Worm (Caenorhabditis elegans) whole organism, L3 larva: ENCODE results near the gene tpa-1.

Experiments used
- R02D3.7 ChIP-seq: fragments of 150-350 bp; optimal IDR thresholded peaks from 2 replicates; lab custom pipeline; 2014; ENCODE audit warnings: missing biosample characterization, missing genetic modification characterization
- ZK546.5 ChIP-seq: sonication (generic microtip); optimal IDR thresholded peaks from 2 replicates; lab custom pipeline; 2017; ENCODE audit warnings: missing biosample characterization, missing genetic modification characterization
- aly-2 ChIP-seq: fragments of 150-350 bp; optimal IDR thresholded peaks from 2 replicates; lab custom pipeline; 2014; ENCODE audit warnings: missing biosample characterization, missing genetic modification characterization
- ama-1 ChIP-seq: fragments of 150-350 bp; optimal IDR thresholded peaks from 2 replicates; lab custom pipeline; 2018
- ceh-16 ChIP-seq: sonication (generic microtip); optimal IDR thresholded peaks from 2 replicates; lab custom pipeline; 2017; ENCODE audit warnings: missing biosample characterization, missing genetic modification characterization
- ceh-28 ChIP-seq: fragments of 150-350 bp; optimal IDR thresholded peaks from 2 replicates; lab custom pipeline; 2014; ENCODE audit warnings: missing biosample characterization, missing genetic modification reagents, missing genetic modification characterization
- ceh-82 ChIP-seq: fragments of 150-350 bp; optimal IDR thresholded peaks from 2 replicates; lab custom pipeline; 2014; ENCODE audit warnings: missing biosample characterization, missing genetic modification characterization
- ceh-9 ChIP-seq: sonication (generic microtip); optimal IDR thresholded peaks from 2 replicates; lab custom pipeline; 2018; ENCODE audit warnings: missing biosample characterization, missing genetic modification characterization
- egl-27 ChIP-seq: sonication (generic microtip); optimal IDR thresholded peaks from 4 replicates; lab custom pipeline; 2017; ENCODE audit warnings: missing biosample characterization, missing genetic modification reagents, missing genetic modification characterization
- egl-5 ChIP-seq: fragments of 150-350 bp; optimal IDR thresholded peaks from 2 replicates; lab custom pipeline; 2017; ENCODE audit warnings: missing biosample characterization, missing genetic modification reagents, missing genetic modification characterization, inconsistent platforms
- elt-2 ChIP-seq: sonication (generic microtip); optimal IDR thresholded peaks from 2 replicates; lab custom pipeline; 2016; ENCODE audit warnings: missing genetic modification reagents, mild to moderate bottlenecking, missing genetic modification characterization, missing compliant biosample characterization
- elt-3 ChIP-seq, 3 experiments: fragments of 150-350 bp in 1 of 3; sonication (generic microtip) in 2 of 3; optimal IDR thresholded peaks; 2 replicates in 2 of 3; 4 replicates in 1 of 3; lab custom pipeline; 2014 to 2017; ENCODE audit warnings: missing biosample characterization in 3 of 3, missing genetic modification characterization in 3 of 3
- eor-1 ChIP-seq, 2 experiments: fragments of 150-350 bp; optimal IDR thresholded peaks; 2 replicates each; lab custom pipeline; 2014 to 2018; ENCODE audit warnings: missing biosample characterization in 2 of 2, missing genetic modification characterization in 2 of 2
- fkh-10 ChIP-seq: sonication (generic microtip); optimal IDR thresholded peaks from 2 replicates; lab custom pipeline; 2017; ENCODE audit warnings: missing biosample characterization, missing genetic modification reagents, missing genetic modification characterization
- fkh-2 ChIP-seq: fragments of 150-350 bp; optimal IDR thresholded peaks from 2 replicates; lab custom pipeline; 2014; ENCODE audit warnings: missing biosample characterization, missing genetic modification reagents, missing genetic modification characterization
- fos-1 ChIP-seq: fragments of 150-350 bp; optimal IDR thresholded peaks from 2 replicates; lab custom pipeline; 2014; ENCODE audit warnings: missing biosample characterization, missing genetic modification characterization
- hmg-11 ChIP-seq: sonication (generic microtip); optimal IDR thresholded peaks from 2 replicates; lab custom pipeline; 2016; ENCODE audit warnings: missing genetic modification characterization, missing compliant biosample characterization
- jun-1 ChIP-seq: fragments of 150-350 bp; optimal IDR thresholded peaks from 2 replicates; lab custom pipeline; 2014; ENCODE audit warnings: missing biosample characterization, missing genetic modification reagents, missing genetic modification characterization
- lin-15B ChIP-seq: fragments of 150-350 bp; optimal IDR thresholded peaks from 2 replicates; lab custom pipeline; 2014; ENCODE audit warnings: missing biosample characterization, missing genetic modification characterization
- lin-39 ChIP-seq: fragments of 150-350 bp; optimal IDR thresholded peaks from 2 replicates; lab custom pipeline; 2018; ENCODE audit warnings: missing biosample characterization, missing genetic modification reagents, missing genetic modification characterization
- mdl-1 ChIP-seq: fragments of 150-350 bp; optimal IDR thresholded peaks from 2 replicates; lab custom pipeline; 2014; ENCODE audit warnings: missing biosample characterization, missing genetic modification characterization
- mml-1 ChIP-seq: fragments of 150-350 bp; sonication (generic microtip); optimal IDR thresholded peaks from 3 replicates; lab custom pipeline; 2014; ENCODE audit warnings: missing biosample characterization, missing genetic modification characterization
- nfya-1 ChIP-seq: sonication (generic microtip); optimal IDR thresholded peaks from 2 replicates; lab custom pipeline; 2017; ENCODE audit warnings: missing genetic modification characterization, mild to moderate bottlenecking, missing compliant biosample characterization, antibody characterized with exemption, moderate library complexity; ENCODE audit not compliant: insufficient read depth
- nhr-11 ChIP-seq: fragments of 150-350 bp; optimal IDR thresholded peaks from 2 replicates; lab custom pipeline; 2014; ENCODE audit warnings: missing biosample characterization, missing genetic modification characterization
- nhr-12 ChIP-seq: fragments of 150-350 bp; optimal IDR thresholded peaks from 2 replicates; lab custom pipeline; 2014; ENCODE audit warnings: missing biosample characterization, missing genetic modification characterization
- nhr-23 ChIP-seq: fragments of 150-350 bp; optimal IDR thresholded peaks from 2 replicates; lab custom pipeline; 2014; ENCODE audit warnings: missing biosample characterization, missing genetic modification reagents, missing genetic modification characterization
- nhr-237 ChIP-seq: fragments of 150-350 bp; optimal IDR thresholded peaks from 2 replicates; lab custom pipeline; 2014; ENCODE audit warnings: missing biosample characterization, missing genetic modification characterization
- nhr-25 ChIP-seq: sonication (generic microtip); optimal IDR thresholded peaks from 2 replicates; lab custom pipeline; 2017; ENCODE audit warnings: missing biosample characterization, missing genetic modification characterization
- nhr-28 ChIP-seq: fragments of 150-350 bp; optimal IDR thresholded peaks from 2 replicates; lab custom pipeline; 2014; ENCODE audit warnings: missing biosample characterization, missing genetic modification characterization
- nhr-43 ChIP-seq: sonication (generic microtip); optimal IDR thresholded peaks from 2 replicates; lab custom pipeline; 2016; ENCODE audit warnings: mild to moderate bottlenecking, missing genetic modification characterization, missing compliant biosample characterization; ENCODE audit not compliant: poor library complexity, severe bottlenecking
- nhr-76 ChIP-seq: fragments of 150-350 bp; sonication (generic microtip); optimal IDR thresholded peaks from 5 replicates; lab custom pipeline; 2014; ENCODE audit warnings: missing biosample characterization, missing genetic modification characterization
- nhr-77 ChIP-seq: fragments of 150-350 bp; optimal IDR thresholded peaks from 2 replicates; lab custom pipeline; 2014; ENCODE audit warnings: missing biosample characterization, missing genetic modification characterization
- pha-4 ChIP-seq: fragments of 150-350 bp; optimal IDR thresholded peaks from 2 replicates; lab custom pipeline; 2014; ENCODE audit warnings: missing biosample characterization, missing genetic modification reagents, missing genetic modification characterization
- pqm-1 ChIP-seq: fragments of 150-350 bp; optimal IDR thresholded peaks from 2 replicates; lab custom pipeline; 2017; ENCODE audit warnings: missing biosample characterization, missing genetic modification characterization, inconsistent platforms
- skn-1 ChIP-seq: fragments of 150-350 bp; optimal IDR thresholded peaks from 2 replicates; lab custom pipeline; 2014; ENCODE audit warnings: missing biosample characterization, missing genetic modification characterization
- snpc-4 ChIP-seq: fragments of 150-350 bp; optimal IDR thresholded peaks from 2 replicates; lab custom pipeline; 2014; ENCODE audit warnings: missing biosample characterization, missing genetic modification characterization
- tbx-2 ChIP-seq: sonication (generic microtip); optimal IDR thresholded peaks from 2 replicates; lab custom pipeline; 2016; ENCODE audit warnings: mild to moderate bottlenecking, missing genetic modification characterization, missing compliant biosample characterization
- unc-39 ChIP-seq: sonication (generic microtip); optimal IDR thresholded peaks from 4 replicates; lab custom pipeline; 2017; ENCODE audit warnings: missing biosample characterization, missing genetic modification characterization
- ztf-11 ChIP-seq: fragments of 150-350 bp; optimal IDR thresholded peaks from 2 replicates; lab custom pipeline; 2014; ENCODE audit warnings: missing biosample characterization, missing genetic modification characterization
- ztf-4 ChIP-seq: fragments of 150-350 bp; optimal IDR thresholded peaks from 2 replicates; lab custom pipeline; 2014; ENCODE audit warnings: missing biosample characterization, missing genetic modification characterization

tpa-1 gene

DNA sequence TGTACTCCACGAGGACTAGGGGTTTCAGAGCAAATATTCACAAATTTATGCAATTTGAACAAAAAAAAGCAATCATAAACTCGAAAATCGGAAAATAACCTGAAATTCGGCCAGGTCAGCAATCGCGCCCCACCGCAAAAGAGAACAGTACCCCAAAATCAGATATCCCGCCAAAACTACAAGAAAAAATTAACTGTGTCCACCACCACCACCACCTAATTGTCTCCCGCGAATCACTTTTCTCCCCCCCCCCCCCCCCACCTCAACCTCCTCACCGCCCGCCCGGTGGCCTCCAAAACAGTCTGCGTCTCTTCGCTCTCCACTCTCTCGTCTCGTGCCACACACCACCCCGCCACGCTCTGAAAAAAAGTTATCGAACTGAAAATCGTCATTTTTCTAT is 36.7 kb downstream of the tpa-1 start:
- no peak for TF ChIP-seq ZK546.5 (tag; lab: Kevin White, UChicago)
- no peak for TF ChIP-seq ceh-16 (tag; lab: Kevin White, UChicago)
- TF ChIP-seq nfya-1 (tag; lab: Kevin White, UChicago), result no peak
- no peak for TF ChIP-seq skn-1 (tag; lab: Kevin White, UChicago)
- no peak for TF ChIP-seq fkh-2 (tag; lab: Kevin White, UChicago)

DNA sequence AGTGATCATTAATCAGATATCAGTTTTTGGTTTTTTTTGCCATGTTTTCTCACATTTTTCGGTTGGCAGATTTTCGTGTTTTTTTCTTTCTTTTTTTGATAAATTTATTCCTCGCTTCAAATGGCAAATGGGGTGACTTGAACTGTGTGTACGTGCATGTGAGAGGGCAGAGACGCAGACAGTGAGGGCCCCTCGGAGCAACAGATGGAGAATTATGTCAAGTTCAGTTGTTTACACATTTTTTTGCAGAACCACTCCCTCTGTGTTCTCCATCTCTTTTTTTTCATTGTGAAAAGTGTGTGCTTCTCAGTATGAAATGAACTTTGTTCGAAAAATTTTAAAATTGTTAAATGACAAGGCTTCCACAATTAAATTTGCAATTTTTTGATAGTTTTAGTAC is 38.4 kb downstream of the tpa-1 start:
- TF ChIP-seq snpc-4 (no peak), skn-1 (tag; lab: Kevin White, UChicago) (no peak), hmg-11 (peak; percentile 12), nhr-77 (tag; lab: Kevin White, UChicago) (no peak), jun-1 (tag; lab: Kevin White, UChicago) (no peak), ceh-28 (tag; lab: Kevin White, UChicago) (no peak), mml-1 (tag; lab: Kevin White, UChicago) (no peak), tbx-2 (tag; lab: Kevin White, UChicago) (no peak), nhr-43 (tag; lab: Kevin White, UChicago) (no peak), nfya-1 (tag; lab: Kevin White, UChicago) (peak; percentile 33), nhr-11 (tag; lab: Kevin White, UChicago) (no peak), nhr-28 (tag; lab: Kevin White, UChicago) (no peak), elt-3 (tag; optimal IDR thresholded peaks at IDR 0.05; lab: Kevin White, UChicago) (no peak), ceh-16 (tag; lab: Kevin White, UChicago) (no peak), nhr-76 (tag; lab: Kevin White, UChicago) (no peak), mdl-1 (no peak), ztf-4 (tag; lab: Kevin White, UChicago) (no peak), nhr-237 (tag; lab: Kevin White, UChicago) (no peak), nhr-23 (tag; lab: Kevin White, UChicago) (no peak), eor-1 (tag; optimal IDR thresholded peaks at IDR 0.05; lab: Kevin White, UChicago) (no peak), fkh-10 (GFP tag; lab: Kevin White, UChicago) (no peak), pha-4 (tag; lab: Kevin White, UChicago) (peak; percentile 72), aly-2 (tag; lab: Kevin White, UChicago) (no peak), lin-39 (tag; lab: Kevin White, UChicago) (no peak), nhr-12 (no peak), ceh-9 (tag; lab: Kevin White, UChicago) (no peak), lin-15B (tag; lab: Kevin White, UChicago) (no peak)

DNA sequence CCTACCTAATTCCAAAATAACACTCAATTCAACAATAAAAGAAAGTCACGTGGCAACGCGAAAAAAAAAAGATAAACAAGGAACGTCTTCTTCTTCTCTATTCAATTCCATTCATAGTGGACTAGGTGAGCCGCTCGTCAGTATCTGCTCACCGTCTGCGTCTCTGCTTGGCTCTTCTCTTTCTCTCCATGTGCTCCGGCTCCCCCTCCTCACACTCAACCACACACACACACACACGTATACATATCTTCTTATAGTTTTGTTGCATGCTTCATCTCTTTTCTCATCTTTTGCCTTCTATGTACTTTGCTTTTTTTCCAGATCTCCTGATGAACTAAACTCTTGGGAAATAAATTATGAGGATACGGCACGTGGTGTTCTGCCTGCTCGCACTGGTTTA is 40.3 kb downstream of the tpa-1 start, which contains the start of gene daf-1:
TSS of gene daf-1 (plus strand) at position 322 of the 400 bp plus-strand sequence.
- TF ChIP-seq nhr-11 (tag; lab: Kevin White, UChicago), result no peak
- peak; percentile 85 for TF ChIP-seq fkh-10 (GFP tag; lab: Kevin White, UChicago)
- no peak for TF ChIP-seq nhr-28 (tag; lab: Kevin White, UChicago)
- peak; percentile 57 for TF ChIP-seq nfya-1 (tag; lab: Kevin White, UChicago)
- TF ChIP-seq snpc-4, result peak; percentile 7
- peak; percentile 62 for TF ChIP-seq hmg-11
- TF ChIP-seq pqm-1 (tag; lab: Kevin White, UChicago), result peak; percentile 14
- peak; percentile 35 for TF ChIP-seq lin-39 (tag; lab: Kevin White, UChicago)
- TF ChIP-seq mdl-1, result peak; percentile 26

DNA sequence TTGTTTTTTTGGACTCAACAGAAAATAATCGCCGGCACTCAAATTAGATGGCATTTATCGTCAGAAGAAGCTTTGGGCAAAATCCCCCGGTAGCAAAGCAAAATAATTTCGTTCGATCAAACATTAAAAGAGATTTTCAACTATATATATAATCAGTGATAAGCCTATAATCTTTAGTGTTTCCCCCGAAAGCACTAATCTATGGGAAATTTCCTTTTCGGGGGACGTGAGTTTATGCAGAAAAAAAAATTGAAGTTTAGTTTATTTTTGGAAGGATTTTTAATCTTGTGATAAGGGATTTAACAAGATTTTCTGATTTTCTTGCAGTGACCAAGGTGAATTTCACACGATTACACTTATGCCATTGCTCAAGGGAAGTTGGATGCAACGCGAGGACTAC is 42.2 kb downstream of the tpa-1 start:
- TF ChIP-seq mml-1 (tag; lab: Kevin White, UChicago) (no peak), fos-1 (no peak), elt-2 (tag; lab: Kevin White, UChicago) (no peak), ama-1 (no peak), elt-3 (tag; optimal IDR thresholded peaks at IDR 0.05; lab: Kevin White, UChicago) (no peak), nhr-25 (tag; lab: Kevin White, UChicago) (no peak), R02D3.7 (tag; lab: Kevin White, UChicago) (no peak), pha-4 (tag; lab: Kevin White, UChicago) (no peak), egl-5 (tag; lab: Kevin White, UChicago) (no peak), fkh-10 (GFP tag; lab: Kevin White, UChicago) (no peak), ztf-11 (tag; lab: Kevin White, UChicago) (no peak), ztf-4 (tag; lab: Kevin White, UChicago) (no peak), ceh-9 (tag; lab: Kevin White, UChicago) (no peak), pqm-1 (tag; lab: Kevin White, UChicago) (no peak), lin-39 (tag; lab: Kevin White, UChicago) (no peak), nhr-76 (tag; lab: Kevin White, UChicago) (no peak), ceh-82 (tag; lab: Kevin White, UChicago) (no peak), nhr-12 (no peak), egl-27 (no peak), unc-39 (tag; lab: Kevin White, UChicago) (no peak)
- TF ChIP-seq, all 47 proteins: peak for 0
